Fruit fly (Drosophila melanogaster): ENCODE results near the gene scat.

DNA sequence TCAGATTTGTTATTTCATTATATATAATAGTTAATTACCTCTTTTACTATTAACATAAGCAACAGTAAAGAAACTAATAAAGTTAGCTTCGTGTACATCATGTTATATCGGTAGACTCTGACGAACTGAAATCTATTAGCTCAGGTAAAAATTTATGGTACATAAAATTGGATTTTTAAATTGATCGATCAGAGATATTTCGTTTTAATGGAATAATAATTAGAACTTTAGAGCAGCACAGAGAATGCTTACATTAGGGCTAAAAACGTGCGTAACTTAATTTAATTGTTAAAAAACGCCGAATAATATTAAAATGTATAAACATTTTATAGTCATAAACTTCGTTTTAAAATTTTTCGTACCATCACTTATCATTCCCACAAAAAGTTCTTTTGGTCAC is 9.4 kb downstream of the scat start, which contains the start of gene CG33723:
- TF ChIP-seq fd96Ca (GFP tag; IDR thresholded peaks at IDR 0.05) (no peak), CG8301 (tag; optimal IDR thresholded peaks at IDR 0.05) (no peak), CG14655 (GFP tag; optimal IDR thresholded peaks at IDR 0.05) (no peak), EcR (GFP tag; optimal IDR thresholded peaks at IDR 0.05) (no peak), Pif1B (GFP tag; optimal IDR thresholded peaks at IDR 0.05) (no peak), CG32121 (GFP tag; IDR thresholded peaks at IDR 0.05) (no peak), CG8159 (tag; optimal IDR thresholded peaks at IDR 0.05) (no peak), CG17806 (tag; optimal IDR thresholded peaks at IDR 0.05) (no peak), Pif1A (GFP tag; optimal IDR thresholded peaks at IDR 0.05) (no peak), rn (GFP tag; IDR thresholded peaks at IDR 0.05) (no peak), CG4496 (GFP tag; IDR thresholded peaks at IDR 0.05) (no peak), gl (tag; optimal IDR thresholded peaks at IDR 0.05) (no peak)
